Worm (Caenorhabditis elegans) whole organism, midembryonic: ENCODE data around the gene Y39A1A.20.

ENCODE experiments used
- T22C8.4 ChIP-seq: fragments of 200-800 bp; sonication (Bioruptor generic); IDR thresholded peaks from 2 replicates; pipeline ENCODE4 v1.3.6; 2022; ENCODE audit warnings: missing genetic modification characterization, missing compliant biosample characterization
- flt-1 ChIP-seq: fragments of 200-800 bp; sonication (Bioruptor generic); IDR thresholded peaks from 2 replicates; pipeline ENCODE4 v1.3.6; 2022; ENCODE audit warnings: missing genetic modification characterization, missing compliant biosample characterization
- tab-1 ChIP-seq: fragments of 200-800 bp; sonication (Bioruptor generic); IDR thresholded peaks from 2 replicates; pipeline ENCODE4 v1.3.6; 2022; ENCODE audit warnings: missing genetic modification characterization, missing compliant biosample characterization
- ztf-29 ChIP-seq: fragments of 200-800 bp; sonication (Bioruptor generic); IDR thresholded peaks from 2 replicates; pipeline ENCODE4 v1.3.6; 2022; ENCODE audit warnings: missing genetic modification reagents, missing genetic modification characterization, missing compliant biosample characterization

ce11 chrIII:10652833-10653232 is 47.5 kb downstream of the Y39A1A.20 start:
- TF ChIP-seq flt-1 (GFP tag; lab: Robert Waterston, UW) (no peak), T22C8.4 (GFP tag; lab: Robert Waterston, UW) (no peak), ztf-29 (no peak), tab-1 (GFP tag; lab: Robert Waterston, UW) (no peak)
